Worm (Caenorhabditis elegans) whole organism, L4 larva: ENCODE data around the gene Y55F3AM.13.

Source experiments
- D1046.2 ChIP-seq: fragments of 200-800 bp; sonication (Bioruptor generic); IDR thresholded peaks from 2 replicates; pipeline ENCODE4 v1.3.6; 2022; ENCODE audit warnings: missing genetic modification characterization, missing compliant biosample characterization
- F10B5.3 ChIP-seq: sonication (generic microtip); optimal IDR thresholded peaks from 2 replicates; lab custom pipeline; 2016; ENCODE audit warnings: mild to moderate bottlenecking, missing genetic modification characterization, missing compliant biosample characterization
- F44E2.7 ChIP-seq: fragments of 200-800 bp; sonication (Bioruptor generic); IDR thresholded peaks from 2 replicates; pipeline ENCODE4 v2.1.2; 2022; ENCODE audit warnings: missing genetic modification characterization, missing compliant biosample characterization
- R02D3.7 ChIP-seq: fragments of 150-350 bp; sonication (generic microtip); optimal IDR thresholded peaks from 3 replicates; lab custom pipeline; 2014; ENCODE audit warnings: missing biosample characterization, missing genetic modification characterization
- aha-1 ChIP-seq: fragments of 150-350 bp; peaks from one replicate; lab custom pipeline; 2014; ENCODE audit warnings: missing biosample characterization, missing genetic modification characterization
- aly-2 ChIP-seq: sonication (generic microtip); optimal IDR thresholded peaks from 2 replicates; lab custom pipeline; 2018; ENCODE audit warnings: missing biosample characterization, missing genetic modification characterization
- arid-1 ChIP-seq: fragments of 200-800 bp; sonication (Bioruptor generic); conservative IDR thresholded peaks from 2 replicates; pipeline ENCODE4 v1.3.6; 2022; ENCODE audit warnings: missing genetic modification reagents, missing genetic modification characterization, missing compliant biosample characterization
- attf-4 ChIP-seq: sonication (generic microtip); optimal IDR thresholded peaks from 3 replicates; lab custom pipeline; 2017; ENCODE audit warnings: missing biosample characterization, missing genetic modification characterization
- ceh-32 ChIP-seq: sonication (generic microtip); optimal IDR thresholded peaks from 2 replicates; lab custom pipeline; 2016; ENCODE audit warnings: mild to moderate bottlenecking, missing genetic modification characterization, missing compliant biosample characterization; ENCODE audit not compliant: poor library complexity
- ceh-44 ChIP-seq: fragments of 200-800 bp; sonication (Bioruptor generic); IDR thresholded peaks from 2 replicates; pipeline ENCODE4 v1.3.6; 2022; ENCODE audit warnings: missing genetic modification reagents, missing genetic modification characterization, missing compliant biosample characterization
- ceh-82 ChIP-seq: sonication (generic microtip); optimal IDR thresholded peaks from 2 replicates; lab custom pipeline; 2017; ENCODE audit warnings: missing biosample characterization, missing genetic modification characterization
- ces-1 ChIP-seq: fragments of 150-350 bp; sonication (generic microtip); optimal IDR thresholded peaks from 4 replicates; lab custom pipeline; 2014; ENCODE audit warnings: missing biosample characterization, missing genetic modification reagents, missing genetic modification characterization
- daf-12 ChIP-seq: fragments of 150-350 bp; optimal IDR thresholded peaks from 2 replicates; lab custom pipeline; 2014; ENCODE audit warnings: missing biosample characterization, missing genetic modification reagents, missing genetic modification characterization
- daf-16 ChIP-seq, 3 experiments: sonication (generic microtip); optimal IDR thresholded peaks; 2 replicates each; lab custom pipeline; 2016 to 2017; ENCODE audit warnings: missing genetic modification characterization in 3 of 3, missing genetic modification reagents in 3 of 3, mild to moderate bottlenecking in 2 of 3, missing compliant biosample characterization in 2 of 3, missing biosample characterization in 1 of 3, moderate library complexity in 1 of 3
- daf-8 ChIP-seq: fragments of 200-800 bp; sonication (Bioruptor generic); IDR thresholded peaks from 2 replicates; pipeline ENCODE4 v1.3.6; 2022; ENCODE audit warnings: missing genetic modification characterization, missing compliant biosample characterization
- dmd-9 ChIP-seq: fragments of 200-800 bp; sonication (Bioruptor generic); IDR thresholded peaks from 2 replicates; pipeline ENCODE4 v1.3.6; 2022; ENCODE audit warnings: missing genetic modification reagents, missing genetic modification characterization, missing compliant biosample characterization
- duxl-1 ChIP-seq: sonication (generic microtip); optimal IDR thresholded peaks from 2 replicates; lab custom pipeline; 2016; ENCODE audit warnings: mild to moderate bottlenecking, missing genetic modification characterization, moderate library complexity, missing compliant biosample characterization; ENCODE audit not compliant: poor library complexity
- dve-1 ChIP-seq: sonication (generic microtip); optimal IDR thresholded peaks from 2 replicates; lab custom pipeline; 2017; ENCODE audit warnings: antibody characterized with exemption, mild to moderate bottlenecking, missing genetic modification characterization, missing compliant biosample characterization; ENCODE audit not compliant: insufficient read depth
- fkh-10 ChIP-seq: fragments of 150-350 bp; optimal IDR thresholded peaks from 2 replicates; lab custom pipeline; 2014; ENCODE audit warnings: missing biosample characterization, missing genetic modification reagents, missing genetic modification characterization
- gei-8 ChIP-seq: fragments of 200-800 bp; sonication (Bioruptor generic); optimal IDR thresholded peaks from 2 replicates; lab custom pipeline; 2018; ENCODE audit warnings: mild to moderate bottlenecking, missing genetic modification characterization, missing compliant biosample characterization
- hmg-1.1 ChIP-seq: fragments of 200-800 bp; sonication (Bioruptor generic); IDR thresholded peaks from 2 replicates; pipeline ENCODE4 v1.3.6; 2022; ENCODE audit warnings: missing genetic modification reagents, missing genetic modification characterization, missing compliant biosample characterization
- lim-7 ChIP-seq: fragments of 200-800 bp; sonication (Bioruptor generic); IDR thresholded peaks from 2 replicates; pipeline ENCODE4 v1.3.6; 2022; ENCODE audit warnings: missing genetic modification characterization, missing compliant biosample characterization
- lin-29 ChIP-seq: fragments of 200-800 bp; sonication (Bioruptor generic); IDR thresholded peaks from 2 replicates; pipeline ENCODE4 v1.3.6; 2022; ENCODE audit warnings: missing genetic modification reagents, missing genetic modification characterization, missing compliant biosample characterization
- lin-38 ChIP-seq: fragments of 200-800 bp; sonication (Bioruptor generic); IDR thresholded peaks from 2 replicates; pipeline ENCODE4 v1.3.6; 2022; ENCODE audit warnings: missing genetic modification reagents, missing genetic modification characterization, missing compliant biosample characterization
- lin-39 ChIP-seq: fragments of 150-350 bp; optimal IDR thresholded peaks from 2 replicates; lab custom pipeline; 2014; ENCODE audit warnings: missing biosample characterization, missing genetic modification reagents, missing genetic modification characterization
- lir-3 ChIP-seq: sonication (generic microtip); optimal IDR thresholded peaks from 2 replicates; lab custom pipeline; 2016; ENCODE audit warnings: mild to moderate bottlenecking, missing genetic modification characterization, missing compliant biosample characterization
- lsy-2 ChIP-seq, 2 experiments: fragments of 150-350 bp in 1 of 2; sonication (generic microtip) in 1 of 2; optimal IDR thresholded peaks; 2 replicates each; lab custom pipeline; 2014 to 2017; ENCODE audit warnings: missing biosample characterization in 2 of 2, missing genetic modification characterization in 2 of 2
- mdt-29 ChIP-seq: fragments of 200-800 bp; sonication (Bioruptor generic); IDR thresholded peaks from 2 replicates; pipeline ENCODE4 v1.3.6; 2022; ENCODE audit warnings: missing genetic modification reagents, missing genetic modification characterization, missing compliant biosample characterization
- mep-1 ChIP-seq: fragments of 150-350 bp; sonication (generic microtip); optimal IDR thresholded peaks from 3 replicates; lab custom pipeline; 2014; ENCODE audit warnings: missing biosample characterization, missing genetic modification characterization
- mes-2 ChIP-seq: sonication (generic microtip); optimal IDR thresholded peaks from 2 replicates; lab custom pipeline; 2016; ENCODE audit warnings: missing genotype, mild to moderate bottlenecking, missing genetic modification characterization, missing compliant biosample characterization; ENCODE audit not compliant: poor library complexity, severe bottlenecking
- mxl-2 ChIP-seq: fragments of 200-800 bp; sonication (Bioruptor generic); conservative IDR thresholded peaks from 2 replicates; pipeline ENCODE4 v1.3.6; 2022; ENCODE audit warnings: missing genetic modification reagents, missing genetic modification characterization, missing compliant biosample characterization
- mxl-3 ChIP-seq: fragments of 200-800 bp; sonication (Bioruptor generic); optimal IDR thresholded peaks from 2 replicates; lab custom pipeline; 2018; ENCODE audit warnings: mild to moderate bottlenecking, missing genetic modification characterization, missing compliant biosample characterization
- nhr-102 ChIP-seq: sonication (generic microtip); optimal IDR thresholded peaks from 2 replicates; lab custom pipeline; 2016; ENCODE audit warnings: mild to moderate bottlenecking, missing genetic modification characterization, moderate library complexity, missing compliant biosample characterization
- nhr-11 ChIP-seq: fragments of 150-350 bp; optimal IDR thresholded peaks from 2 replicates; lab custom pipeline; 2014; ENCODE audit warnings: missing biosample characterization, missing genetic modification characterization
- nhr-41 ChIP-seq: fragments of 200-800 bp; sonication (Bioruptor generic); IDR thresholded peaks from 2 replicates; pipeline ENCODE4 v1.3.6; 2022; ENCODE audit warnings: missing genetic modification reagents, missing genetic modification characterization, missing compliant biosample characterization
- nhr-48 ChIP-seq: sonication (generic microtip); optimal IDR thresholded peaks from 2 replicates; lab custom pipeline; 2016; ENCODE audit warnings: mild to moderate bottlenecking, missing genetic modification characterization, missing compliant biosample characterization
- nhr-76 ChIP-seq: fragments of 150-350 bp; optimal IDR thresholded peaks from 2 replicates; lab custom pipeline; 2014; ENCODE audit warnings: missing biosample characterization, missing genetic modification characterization
- nhr-77 ChIP-seq: fragments of 150-350 bp; optimal IDR thresholded peaks from 2 replicates; lab custom pipeline; 2014; ENCODE audit warnings: missing biosample characterization, missing genetic modification characterization
- pha-4 ChIP-seq, 2 experiments: fragments of 150-350 bp in 1 of 2; fragments of 200-800 bp in 1 of 2; sonication (Bioruptor generic) in 1 of 2; IDR thresholded peaks in 1 of 2; optimal IDR thresholded peaks in 1 of 2; 2 replicates each; pipeline versions ENCODE4 v1.3.6 to Lab custom; 2014 to 2022; ENCODE audit warnings: missing genetic modification characterization in 2 of 2, missing genetic modification reagents in 2 of 2, missing biosample characterization in 1 of 2, missing compliant biosample characterization in 1 of 2
- php-3 ChIP-seq: fragments of 200-800 bp; sonication (Bioruptor generic); IDR thresholded peaks from 2 replicates; pipeline ENCODE4 v1.3.6; 2022; ENCODE audit warnings: missing genetic modification reagents, missing genetic modification characterization, missing compliant biosample characterization
- pqm-1 ChIP-seq: sonication (generic microtip); optimal IDR thresholded peaks from 2 replicates; lab custom pipeline; 2017; ENCODE audit warnings: missing biosample characterization, missing genetic modification characterization
- sdz-12 ChIP-seq: fragments of 200-800 bp; sonication (Bioruptor generic); optimal IDR thresholded peaks from 2 replicates; lab custom pipeline; 2018; ENCODE audit warnings: mild to moderate bottlenecking, missing genetic modification characterization, missing compliant biosample characterization
- skn-1 ChIP-seq: fragments of 150-350 bp; optimal IDR thresholded peaks from 2 replicates; lab custom pipeline; 2014; ENCODE audit warnings: missing biosample characterization, missing genetic modification characterization
- snpc-1.2 ChIP-seq: fragments of 200-800 bp; sonication (Bioruptor generic); IDR thresholded peaks from 2 replicates; pipeline ENCODE4 v1.3.6; 2022; ENCODE audit warnings: missing genetic modification reagents, missing genetic modification characterization, missing compliant biosample characterization
- snpc-4 ChIP-seq: fragments of 150-350 bp; optimal IDR thresholded peaks from 2 replicates; lab custom pipeline; 2014; ENCODE audit warnings: missing biosample characterization, missing genetic modification characterization
- spr-1 ChIP-seq: sonication (generic microtip); optimal IDR thresholded peaks from 2 replicates; lab custom pipeline; 2016; ENCODE audit warnings: mild to moderate bottlenecking, missing genetic modification characterization, missing compliant biosample characterization
- spr-3 ChIP-seq: fragments of 200-800 bp; sonication (Bioruptor generic); optimal IDR thresholded peaks from 2 replicates; lab custom pipeline; 2018; ENCODE audit warnings: mild to moderate bottlenecking, missing genetic modification characterization, missing compliant biosample characterization
- tag-97 ChIP-seq: fragments of 200-800 bp; sonication (Bioruptor generic); IDR thresholded peaks from 2 replicates; pipeline ENCODE4 v1.3.6; 2022; ENCODE audit warnings: missing genetic modification characterization, missing compliant biosample characterization
- zag-1 ChIP-seq: fragments of 150-350 bp; optimal IDR thresholded peaks from 2 replicates; lab custom pipeline; 2014; ENCODE audit warnings: missing biosample characterization, missing genetic modification characterization
- zfp-2 ChIP-seq: sonication (generic microtip); optimal IDR thresholded peaks from 2 replicates; lab custom pipeline; 2016; ENCODE audit warnings: mild to moderate bottlenecking, missing genetic modification characterization, missing compliant biosample characterization
- zip-2 ChIP-seq: fragments of 150-350 bp; optimal IDR thresholded peaks from 2 replicates; lab custom pipeline; 2014; ENCODE audit warnings: missing biosample characterization, missing genetic modification characterization
- ztf-11 ChIP-seq: fragments of 150-350 bp; optimal IDR thresholded peaks from 2 replicates; lab custom pipeline; 2014; ENCODE audit warnings: missing biosample characterization, missing genetic modification characterization

Y55F3AM.13 gene

ce11 chrIV:1035108-1035507, 21.0 kb downstream of the Y55F3AM.13 start (continued):
- TF ChIP-seq php-3 (no peak), tag-97 (GFP tag; lab: Robert Waterston, UW) (no peak), D1046.2 (GFP tag; lab: Robert Waterston, UW) (no peak), F10B5.3 (tag; lab: Kevin White, UChicago) (no peak), nhr-76 (tag; lab: Kevin White, UChicago) (no peak), sdz-12 (GFP tag; lab: Kevin White, UChicago) (no peak), zip-2 (tag; lab: Kevin White, UChicago) (no peak), ceh-32 (tag; lab: Kevin White, UChicago) (no peak), spr-1 (tag; lab: Kevin White, UChicago) (no peak), ceh-44 (GFP tag; lab: Robert Waterston, UW) (no peak), nhr-77 (tag; lab: Kevin White, UChicago) (no peak), daf-8 (GFP tag; lab: Robert Waterston, UW) (no peak), nhr-41 (GFP tag; lab: Robert Waterston, UW) (no peak), mxl-3 (GFP tag; lab: Kevin White, UChicago) (peak; percentile 65), attf-4 (tag; lab: Kevin White, UChicago) (no peak), dve-1 (tag; lab: Kevin White, UChicago) (peak; percentile 48), gei-8 (GFP tag; lab: Kevin White, UChicago) (no peak), skn-1 (tag; lab: Kevin White, UChicago) (no peak), mdt-29 (GFP tag; lab: Robert Waterston, UW) (no peak), arid-1 (no peak), daf-12 (tag; lab: Kevin White, UChicago) (no peak), aly-2 (tag; lab: Kevin White, UChicago) (no peak), lim-7 (no peak), snpc-1.2 (GFP tag; lab: Robert Waterston, UW) (no peak), R02D3.7 (tag; lab: Kevin White, UChicago) (no peak), F44E2.7 (GFP tag; lab: Robert Waterston, UW) (no peak), ztf-11 (tag; lab: Kevin White, UChicago) (no peak), zfp-2 (no peak), nhr-11 (tag; lab: Kevin White, UChicago) (no peak), aha-1 (tag; lab: Kevin White, UChicago) (no peak), lir-3 (no peak), mep-1 (tag; lab: Kevin White, UChicago) (peak; percentile 38), daf-16 (GFP tag; optimal IDR thresholded peaks at IDR 0.05; lab: Kevin White, UChicago) (no peak), daf-16 (tag; optimal IDR thresholded peaks at IDR 0.05; lab: Kevin White, UChicago) (peak; percentile 50), nhr-48 (tag; lab: Kevin White, UChicago) (no peak), hmg-1.1 (GFP tag; lab: Robert Waterston, UW) (peak; percentile 42; the same call in 1 of the 2 replicates), lin-39 (tag; lab: Kevin White, UChicago) (no peak), ces-1 (GFP tag; lab: Kevin White, UChicago) (no peak), lin-38 (no peak), pqm-1 (tag; lab: Kevin White, UChicago) (peak; percentile 54), dmd-9 (GFP tag; lab: Robert Waterston, UW) (no peak), nhr-102 (tag; lab: Kevin White, UChicago) (no peak), lin-29 (GFP tag; lab: Robert Waterston, UW) (no peak), pha-4 (GFP tag; IDR thresholded peaks at IDR 0.05; lab: Robert Waterston, UW) (0 out of 2 replicates have a peak, but pooled peaks have one; percentile 22), pha-4 (tag; optimal IDR thresholded peaks at IDR 0.05; lab: Kevin White, UChicago) (no peak), zag-1 (tag; lab: Kevin White, UChicago) (no peak), duxl-1 (tag; lab: Kevin White, UChicago) (no peak), snpc-4 (tag; lab: Kevin White, UChicago) (no peak), lsy-2 (tag; optimal IDR thresholded peaks at IDR 0.05; lab: Kevin White, UChicago) (peak in 1 of 2 experiments; percentile 10), mes-2 (tag; lab: Kevin White, UChicago) (peak; percentile 38), ceh-82 (tag; lab: Kevin White, UChicago) (no peak), fkh-10 (GFP tag; lab: Kevin White, UChicago) (no peak), spr-3 (no peak), mxl-2 (GFP tag; lab: Robert Waterston, UW) (no peak)
